Fruit fly (Drosophila melanogaster): ENCODE data around the gene Rpt3R.

Gene Rpt3R

DNA sequence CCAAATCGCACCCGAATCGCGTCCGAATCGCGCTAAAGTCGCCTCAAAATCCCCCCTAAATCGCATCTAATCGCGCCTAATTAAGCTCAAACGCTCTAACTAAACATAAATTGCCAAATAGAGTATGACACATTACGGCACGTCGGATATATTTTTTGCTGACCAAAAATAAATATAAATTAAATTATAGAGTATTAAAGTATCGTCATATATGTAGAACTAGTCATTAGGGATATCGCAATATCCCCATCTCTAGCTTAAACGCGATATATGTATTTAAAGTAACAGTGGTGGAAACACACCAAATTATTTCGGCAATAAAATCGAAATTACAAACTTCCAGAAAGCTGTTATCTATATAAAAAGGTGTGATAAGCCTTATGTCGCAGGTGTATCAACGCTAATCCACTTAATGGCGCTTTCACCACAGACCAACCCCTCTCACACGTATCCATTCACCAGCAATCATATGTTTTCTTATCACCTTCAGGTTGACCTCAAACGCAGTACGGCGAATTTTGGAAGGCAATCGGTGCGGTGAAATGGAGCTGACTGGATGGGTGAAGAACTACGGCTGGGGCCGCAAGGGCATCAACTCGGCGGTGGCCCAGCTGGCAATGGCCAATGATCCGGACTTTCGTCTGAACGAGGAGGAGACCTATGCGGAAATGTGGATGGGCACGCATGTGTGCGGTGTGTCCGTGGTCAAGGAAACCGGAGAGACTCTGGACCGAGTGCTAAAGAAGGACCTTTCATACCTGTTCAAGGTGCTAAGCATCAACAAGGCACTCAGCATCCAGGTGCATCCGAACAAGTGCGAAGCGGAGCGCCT is 3.3 kb upstream of the Rpt3R start, which contains the start of gene Mpi (continued):
- 0 out of 2 replicates have a peak, but pooled peaks have one; percentile 45 for TF ChIP-seq ato (GFP tag; IDR thresholded peaks at IDR 0.05; ENCODE audit: partially characterized antibody)
- peak; percentile 17; the same call in 1 of the 3 replicates for TF ChIP-seq dysf (GFP tag; IDR thresholded peaks at IDR 0.05)
- no peak for TF ChIP-seq CG18764 (GFP tag; optimal IDR thresholded peaks at IDR 0.05)
- TF ChIP-seq CG8359 (GFP tag; optimal IDR thresholded peaks at IDR 0.05; ENCODE audit: borderline replicate concordance), result peak; percentile 100
- TF ChIP-seq vvl (GFP tag; IDR thresholded peaks at IDR 0.05), result peak; percentile 53
- TF ChIP-seq CG7745 (tag; optimal IDR thresholded peaks at IDR 0.05), result peak; percentile 1
- no peak for TF ChIP-seq da (GFP tag; optimal IDR thresholded peaks at IDR 0.05)
- TF ChIP-seq tap (tag; optimal IDR thresholded peaks at IDR 0.05), result no peak
- peak; percentile 56; the same call in 1 of the 2 replicates for TF ChIP-seq bbx (GFP tag; IDR thresholded peaks at IDR 0.05; ENCODE audit: partially characterized antibody)
- no peak; the same call in 1 of the 2 replicates for TF ChIP-seq seq (GFP tag; IDR thresholded peaks at IDR 0.05)
- TF ChIP-seq unc-4 (GFP tag; IDR thresholded peaks at IDR 0.05; ENCODE audit: partially characterized antibody), result peak; percentile 63
- peak; percentile 36 for TF ChIP-seq B-H2 (GFP tag; optimal IDR thresholded peaks at IDR 0.05)
- no peak for TF ChIP-seq CG7963 (GFP tag; IDR thresholded peaks at IDR 0.05; ENCODE audit: partially characterized antibody)
- TF ChIP-seq ftz-f1 (GFP tag; optimal IDR thresholded peaks at IDR 0.05), result peak; percentile 71
- TF ChIP-seq Taf1 (GFP tag; IDR thresholded peaks at IDR 0.05), result no peak
- no peak for TF ChIP-seq Lim3 (GFP tag; IDR thresholded peaks at IDR 0.05)
- TF ChIP-seq CG31388 (GFP tag; optimal IDR thresholded peaks at IDR 0.05), result no peak
- no peak for TF ChIP-seq CG7271 (tag; optimal IDR thresholded peaks at IDR 0.05)
- TF ChIP-seq CG11723 (GFP tag; optimal IDR thresholded peaks at IDR 0.05), result no peak
- TF ChIP-seq mam (GFP tag; optimal IDR thresholded peaks at IDR 0.05), result no peak
- no peak for TF ChIP-seq pan (optimal IDR thresholded peaks at IDR 0.05)
- TF ChIP-seq pan (GFP tag; optimal IDR thresholded peaks at IDR 0.05 in 1 of 2, IDR thresholded peaks at IDR 0.05 in 1 of 2), result peak in 1 of 2 experiments; percentile 28
- TF ChIP-seq Doc3 (GFP tag; IDR thresholded peaks at IDR 0.05; ENCODE audit: partially characterized antibody), result peak; percentile 53; the same call in 2 of the 3 replicates
- TF ChIP-seq ase (GFP tag; IDR thresholded peaks at IDR 0.05), result no peak
- TF ChIP-seq Hsf (GFP tag; optimal IDR thresholded peaks at IDR 0.05), result peak; percentile 13
- no peak for TF ChIP-seq sob (GFP tag; IDR thresholded peaks at IDR 0.05)
- TF ChIP-seq GATAe (GFP tag; conservative IDR thresholded peaks at IDR 0.05), result no peak
- TF ChIP-seq croc (GFP tag; conservative IDR thresholded peaks at IDR 0.05), result no peak
- TF ChIP-seq CG32532 (GFP tag; IDR thresholded peaks at IDR 0.05), result peak; percentile 42
- TF ChIP-seq D19B (GFP tag; optimal IDR thresholded peaks at IDR 0.05), result no peak
- TF ChIP-seq Dbx (GFP tag; IDR thresholded peaks at IDR 0.05), result 0 out of 3 replicates have a peak, but pooled peaks have one; percentile 3
- peak; percentile 49; the same call in 2 of the 3 replicates for TF ChIP-seq knrl (GFP tag; IDR thresholded peaks at IDR 0.05; ENCODE audit: partially characterized antibody)
- no peak for TF ChIP-seq Nf-YA (GFP tag; IDR thresholded peaks at IDR 0.05)
- peak; percentile 63 for TF ChIP-seq CG4617 (GFP tag; optimal IDR thresholded peaks at IDR 0.05; ENCODE audit: borderline replicate concordance)
- no peak for TF ChIP-seq oc (tag; optimal IDR thresholded peaks at IDR 0.05)
- TF ChIP-seq Trl (optimal IDR thresholded peaks at IDR 0.05), result no peak
- TF ChIP-seq Trl (GFP tag; optimal IDR thresholded peaks at IDR 0.05), result no peak
- TF ChIP-seq cg (GFP tag; optimal IDR thresholded peaks at IDR 0.05), result no peak

DNA sequence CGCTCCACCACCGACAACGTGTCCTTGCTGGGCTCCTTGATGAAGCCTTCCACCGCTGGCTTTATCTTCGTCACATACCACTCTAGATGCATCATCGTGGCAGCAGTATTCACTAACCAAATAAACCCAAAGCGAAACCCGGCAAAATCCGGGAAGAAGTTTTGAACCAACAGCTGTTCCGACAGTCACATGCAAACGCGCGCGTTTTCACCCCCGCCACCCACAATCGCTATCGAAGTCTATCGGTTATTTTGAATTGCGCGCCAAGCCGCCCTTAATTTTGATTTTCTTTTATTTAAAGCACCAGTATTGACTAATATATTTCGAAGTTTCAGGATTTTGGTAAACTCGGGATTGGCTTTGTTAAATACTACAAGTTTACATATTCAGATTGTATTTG is 1.8 kb downstream of the Rpt3R start, which contains the start of gene Tti1:
Gene Tti1, minus strand, starts transcription at position 200 of the 400 bp plus-strand sequence.
- TF ChIP-seq Atf3 (GFP tag; optimal IDR thresholded peaks at IDR 0.05) (no peak), Dp (GFP tag; optimal IDR thresholded peaks at IDR 0.05) (peak; percentile 86), NfI (GFP tag; optimal IDR thresholded peaks at IDR 0.05) (no peak), hth (optimal IDR thresholded peaks at IDR 0.05) (no peak), Opbp (GFP tag; IDR thresholded peaks at IDR 0.05; ENCODE audit: partially characterized antibody) (peak; percentile 52; the same call in 1 of the 3 replicates), CG33557 (GFP tag; optimal IDR thresholded peaks at IDR 0.05) (no peak), fd102C (GFP tag; optimal IDR thresholded peaks at IDR 0.05) (no peak), CG1832 (GFP tag; optimal IDR thresholded peaks at IDR 0.05) (no peak), CG4328 (GFP tag; optimal IDR thresholded peaks at IDR 0.05) (no peak), gsb-n (tag; optimal IDR thresholded peaks at IDR 0.05) (no peak), Dref (GFP tag; IDR thresholded peaks at IDR 0.05) (peak; percentile 83), dmrt99B (tag; optimal IDR thresholded peaks at IDR 0.05) (no peak), Nf-YC (tag; optimal IDR thresholded peaks at IDR 0.05) (no peak)
